Worm (Caenorhabditis elegans): ENCODE results near the gene K09E9.3.

Gene K09E9.3

ce11 chrX:15610527-15611091, 3.0 kb downstream of the K09E9.3 start (continued):
- TF ChIP-seq elt-1 (tag; optimal IDR thresholded peaks at IDR 0.05) (no peak), crh-2 (tag; optimal IDR thresholded peaks at IDR 0.05) (peak; percentile 93), snpc-4 (tag; optimal IDR thresholded peaks at IDR 0.05) (no peak)

- TF ChIP-seq F13H6.1 (tag; optimal IDR thresholded peaks at IDR 0.05) (no peak), sma-9 (GFP tag; optimal IDR thresholded peaks at IDR 0.05) (peak; percentile 12), sma-9 (tag; optimal IDR thresholded peaks at IDR 0.05) (no peak)
Observed at ce11 chrX:15609698-15610097, 3.9 kb downstream of the K09E9.3 start.

ce11 chrX:15608593-15608992, 5.0 kb downstream of the K09E9.3 start:
- TF ChIP-seq C34F6.9 (tag; optimal IDR thresholded peaks at IDR 0.05) (peak; percentile 32), lsy-2 (tag; optimal IDR thresholded peaks at IDR 0.05) (peak in 1 of 2 experiments; percentile 30), sma-9 (GFP tag; optimal IDR thresholded peaks at IDR 0.05) (peak; percentile 27), sma-9 (tag; optimal IDR thresholded peaks at IDR 0.05) (no peak), F13H6.1 (tag; optimal IDR thresholded peaks at IDR 0.05) (no peak), nhr-129 (tag; optimal IDR thresholded peaks at IDR 0.05) (peak; percentile 48), unc-55 (GFP tag; optimal IDR thresholded peaks at IDR 0.05) (peak; percentile 23), nhr-21 (tag; optimal IDR thresholded peaks at IDR 0.05) (peak; percentile 6), unc-39 (tag; optimal IDR thresholded peaks at IDR 0.05) (no peak), ceh-16 (tag; optimal IDR thresholded peaks at IDR 0.05) (no peak), ztf-4 (tag; optimal IDR thresholded peaks at IDR 0.05) (peak; percentile 37), elt-1 (tag; optimal IDR thresholded peaks at IDR 0.05) (no peak), ZK546.5 (tag; optimal IDR thresholded peaks at IDR 0.05) (no peak), dmd-4 (tag; optimal IDR thresholded peaks at IDR 0.05) (no peak)

- TF ChIP-seq ama-1 (optimal IDR thresholded peaks at IDR 0.05) (peak; percentile 36), ceh-82 (tag; optimal IDR thresholded peaks at IDR 0.05) (peak; percentile 51), snpc-4 (tag; optimal IDR thresholded peaks at IDR 0.05) (peak; percentile 66), sma-9 (GFP tag; optimal IDR thresholded peaks at IDR 0.05) (peak; percentile 97), sma-9 (tag; optimal IDR thresholded peaks at IDR 0.05) (no peak), F13H6.1 (tag; optimal IDR thresholded peaks at IDR 0.05) (peak; percentile 94), nhr-129 (tag; optimal IDR thresholded peaks at IDR 0.05) (peak; percentile 97), mdl-1 (tag; optimal IDR thresholded peaks at IDR 0.05) (peak; percentile 97 to 99), unc-62 (GFP tag; optimal IDR thresholded peaks at IDR 0.05) (peak; percentile 76), unc-39 (tag; optimal IDR thresholded peaks at IDR 0.05) (no peak), elt-3 (tag; optimal IDR thresholded peaks at IDR 0.05) (no peak), ceh-16 (tag; optimal IDR thresholded peaks at IDR 0.05) (peak; percentile 42), nhr-237 (tag; optimal IDR thresholded peaks at IDR 0.05) (no peak), dmd-4 (tag; optimal IDR thresholded peaks at IDR 0.05) (no peak), crh-2 (tag; optimal IDR thresholded peaks at IDR 0.05) (peak; percentile 98), R02D3.7 (tag; optimal IDR thresholded peaks at IDR 0.05) (no peak), nhr-12 (tag; optimal IDR thresholded peaks at IDR 0.05) (peak; percentile 21), Y55F3AM.14 (GFP tag; optimal IDR thresholded peaks at IDR 0.05) (peak; percentile 74), blmp-1 (tag; optimal IDR thresholded peaks at IDR 0.05; ENCODE audit: insufficient read depth) (peak; percentile 41), fos-1 (tag; optimal IDR thresholded peaks at IDR 0.05) (peak; percentile 96), elt-1 (tag; optimal IDR thresholded peaks at IDR 0.05) (no peak), sem-4 (tag; optimal IDR thresholded peaks at IDR 0.05) (peak; percentile 87), nhr-25 (tag; optimal IDR thresholded peaks at IDR 0.05) (peak; percentile 96), lsy-2 (tag; optimal IDR thresholded peaks at IDR 0.05) (peak; percentile 77 to 85), aly-2 (tag; optimal IDR thresholded peaks at IDR 0.05) (no peak), lin-13 (GFP tag; optimal IDR thresholded peaks at IDR 0.05) (peak; percentile 87), nhr-6 (tag; optimal IDR thresholded peaks at IDR 0.05) (peak; percentile 91), zag-1 (tag; optimal IDR thresholded peaks at IDR 0.05) (peak; percentile 81), nhr-10 (tag; optimal IDR thresholded peaks at IDR 0.05) (peak; percentile 70), ztf-4 (tag; optimal IDR thresholded peaks at IDR 0.05) (peak; percentile 85), unc-55 (GFP tag; optimal IDR thresholded peaks at IDR 0.05) (peak; percentile 97), egl-27 (tag; optimal IDR thresholded peaks at IDR 0.05) (peak; percentile 83), peb-1 (tag; optimal IDR thresholded peaks at IDR 0.05) (no peak), C34F6.9 (tag; optimal IDR thresholded peaks at IDR 0.05) (peak; percentile 96), nhr-77 (tag; optimal IDR thresholded peaks at IDR 0.05) (no peak), ZK546.5 (tag; optimal IDR thresholded peaks at IDR 0.05) (peak; percentile 19), ztf-11 (tag; optimal IDR thresholded peaks at IDR 0.05) (no peak), alr-1 (tag; optimal IDR thresholded peaks at IDR 0.05) (peak; percentile 10), nhr-21 (tag; optimal IDR thresholded peaks at IDR 0.05) (peak; percentile 92), mab-5 (tag; optimal IDR thresholded peaks at IDR 0.05) (peak; percentile 45), sma-3 (GFP tag; optimal IDR thresholded peaks at IDR 0.05) (peak; percentile 95), nhr-11 (tag; optimal IDR thresholded peaks at IDR 0.05) (peak; percentile 68), mbf-1 (tag; optimal IDR thresholded peaks at IDR 0.05) (no peak), lin-11 (tag; optimal IDR thresholded peaks at IDR 0.05) (peak; percentile 88)
Observed at ce11 chrX:15607498-15608019, 6.0 kb downstream of the K09E9.3 start, which contains the start of gene nipi-3. TSS of gene nipi-3 (plus strand) at chrX:15607969.
